Fruit fly (Drosophila melanogaster) whole organism, embryonic: ENCODE data around the gene Son.

Source experiments
- BtbVII ChIP-seq: fragments of 200-800 bp; sonication (Bioruptor generic); optimal IDR thresholded peaks from 3 replicates; lab custom pipeline; 2017; ENCODE audit warnings: missing biosample characterization, mild to moderate bottlenecking, missing genetic modification characterization
- CG10565 ChIP-seq: fragments of 200-800 bp; sonication (Bioruptor generic); optimal IDR thresholded peaks from 3 replicates; lab custom pipeline; 2016; ENCODE audit warnings: missing biosample characterization, mild to moderate bottlenecking, missing genetic modification characterization
- CG11085 ChIP-seq: fragments of 200-800 bp; sonication (Bioruptor generic); IDR thresholded peaks from 2 replicates; pipeline ENCODE4 v1.3.6; 2022; ENCODE audit warnings: missing biosample characterization, missing genetic modification characterization
- CG11695 ChIP-seq: fragments of 200-800 bp; sonication (Bioruptor generic); IDR thresholded peaks from 3 replicates; pipeline ENCODE4 v1.3.6; 2022; ENCODE audit warnings: missing biosample characterization, missing genetic modification characterization
- CG13123 ChIP-seq: fragments of 200-800 bp; sonication (Bioruptor generic); optimal IDR thresholded peaks from 2 replicates; lab custom pipeline; 2016; ENCODE audit warnings: missing biosample characterization, missing genetic modification characterization
- CG17328 ChIP-seq: fragments of 200-800 bp; sonication (Bioruptor generic); IDR thresholded peaks from 2 replicates; pipeline ENCODE4 v1.3.6; 2022; ENCODE audit warnings: missing biosample characterization, missing genetic modification characterization
- CG2875 ChIP-seq: fragments of 200-800 bp; sonication (Bioruptor generic); optimal IDR thresholded peaks from 2 replicates; lab custom pipeline; 2017; ENCODE audit warnings: missing biosample characterization, mild to moderate bottlenecking, missing genetic modification characterization, missing genetic modification reagents
- CG30020 ChIP-seq: fragments of 200-800 bp; optimal IDR thresholded peaks from 2 replicates; lab custom pipeline; 2019; ENCODE audit warnings: missing biosample characterization, mild to moderate bottlenecking, missing genetic modification characterization, moderate library complexity
- CG3065 ChIP-seq: fragments of 200-800 bp; sonication (Bioruptor generic); optimal IDR thresholded peaks from 2 replicates; lab custom pipeline; 2016; ENCODE audit warnings: missing biosample characterization, missing genetic modification characterization
- CG3838 ChIP-seq: fragments of 200-800 bp; sonication (Bioruptor generic); optimal IDR thresholded peaks from 3 replicates; lab custom pipeline; 2016; ENCODE audit warnings: missing biosample characterization, missing genetic modification characterization
- CG3847 ChIP-seq: fragments of 200-800 bp; sonication (Bioruptor generic); IDR thresholded peaks from 2 replicates; pipeline ENCODE4 v1.3.6; 2022; ENCODE audit warnings: missing biosample characterization, missing genetic modification characterization
- CG6791 ChIP-seq: fragments of 200-800 bp; sonication (Bioruptor generic); IDR thresholded peaks from 3 replicates; pipeline ENCODE4 v1.3.6; 2022; ENCODE audit warnings: missing biosample characterization, missing genetic modification characterization; ENCODE audit not compliant: partially characterized antibody
- CG7963 ChIP-seq: fragments of 200-800 bp; sonication (Bioruptor generic); IDR thresholded peaks from 3 replicates; pipeline ENCODE4 v1.3.6; 2022; ENCODE audit warnings: missing biosample characterization, missing genetic modification characterization; ENCODE audit not compliant: partially characterized antibody
- CG7987 ChIP-seq: fragments of 200-800 bp; sonication (Bioruptor generic); optimal IDR thresholded peaks from 2 replicates; lab custom pipeline; 2018; ENCODE audit warnings: missing biosample characterization, mild to moderate bottlenecking, missing genetic modification characterization, moderate library complexity
- CG8765 ChIP-seq: fragments of 200-800 bp; sonication (Bioruptor generic); IDR thresholded peaks from 2 replicates; pipeline ENCODE4 v1.3.6; 2022; ENCODE audit warnings: missing biosample characterization, missing genetic modification characterization
- E2f2 ChIP-seq: fragments of 200-800 bp; sonication (Bioruptor generic); IDR thresholded peaks from 2 replicates; pipeline ENCODE4 v1.3.6; 2022; ENCODE audit warnings: missing biosample characterization, missing genetic modification characterization
- HmgZ ChIP-seq: fragments of 200-800 bp; sonication (Bioruptor generic); optimal IDR thresholded peaks from 2 replicates; lab custom pipeline; 2018; ENCODE audit warnings: missing biosample characterization, mild to moderate bottlenecking, missing genetic modification characterization
- MBD-R2 ChIP-seq: fragments of 200-800 bp; sonication (Bioruptor generic); IDR thresholded peaks from 2 replicates; pipeline ENCODE4 v1.3.6; 2022; ENCODE audit warnings: missing biosample characterization, missing genetic modification characterization
- Mad ChIP-seq: fragments of 200-800 bp; sonication (Bioruptor generic); optimal IDR thresholded peaks from 2 replicates; lab custom pipeline; 2016; ENCODE audit warnings: missing biosample characterization, missing genetic modification characterization
- Nf-YB ChIP-seq: fragments of 200-800 bp; sonication (Bioruptor generic); optimal IDR thresholded peaks from 3 replicates; lab custom pipeline; 2019; ENCODE audit warnings: missing biosample characterization, mild to moderate bottlenecking, missing genetic modification characterization, moderate library complexity
- PHDP ChIP-seq: fragments of 200-800 bp; sonication (Bioruptor generic); optimal IDR thresholded peaks from 3 replicates; lab custom pipeline; 2018; ENCODE audit warnings: missing biosample characterization, mild to moderate bottlenecking, missing genetic modification characterization, moderate library complexity
- Pdp1 ChIP-seq, 2 experiments: fragments of 200-800 bp; sonication (Bioruptor generic); optimal IDR thresholded peaks; 3 replicates each; lab custom pipeline; 2016; ENCODE audit warnings: missing biosample characterization in 2 of 2, missing genetic modification characterization in 2 of 2, mild to moderate bottlenecking in 1 of 2, moderate library complexity in 1 of 2
- Ravus ChIP-seq: fragments of 200-800 bp; sonication (Bioruptor generic); IDR thresholded peaks from 2 replicates; pipeline ENCODE4 v1.3.6; 2022; ENCODE audit warnings: missing biosample characterization, missing genetic modification characterization
- Six4 ChIP-seq: fragments of 200-800 bp; sonication (Bioruptor generic); optimal IDR thresholded peaks from 2 replicates; lab custom pipeline; 2016; ENCODE audit warnings: missing biosample characterization, missing genetic modification characterization
- Sry-β ChIP-seq: fragments of 200-800 bp; sonication (Bioruptor generic); optimal IDR thresholded peaks from 2 replicates; lab custom pipeline; 2018; ENCODE audit warnings: missing biosample characterization, mild to moderate bottlenecking, missing genetic modification characterization, moderate library complexity
- Taf1 ChIP-seq: fragments of 200-800 bp; sonication (Bioruptor generic); IDR thresholded peaks from 2 replicates; pipeline ENCODE4 v1.3.6; 2022; ENCODE audit warnings: missing biosample characterization, missing genetic modification characterization
- ase ChIP-seq: fragments of 200-800 bp; sonication (Bioruptor generic); IDR thresholded peaks from 3 replicates; pipeline ENCODE4 v1.3.6; 2022; ENCODE audit warnings: missing biosample characterization, missing genetic modification characterization
- bcd ChIP-seq: fragments of 200-800 bp; sonication (Bioruptor generic); optimal IDR thresholded peaks from 2 replicates; lab custom pipeline; 2017; ENCODE audit warnings: missing biosample characterization, mild to moderate bottlenecking, missing genetic modification characterization
- chn ChIP-seq: fragments of 200-800 bp; sonication (Bioruptor generic); optimal IDR thresholded peaks from 2 replicates; lab custom pipeline; 2016; ENCODE audit warnings: missing biosample characterization, missing genetic modification characterization
- corto ChIP-seq: fragments of 200-800 bp; sonication (Bioruptor generic); optimal IDR thresholded peaks from 2 replicates; lab custom pipeline; 2016; ENCODE audit warnings: missing biosample characterization, mild to moderate bottlenecking, missing genetic modification characterization, moderate library complexity
- dpn ChIP-seq, 2 experiments: fragments of 200-800 bp; sonication (Bioruptor generic); optimal IDR thresholded peaks; 3 replicates each; lab custom pipeline; 2016; ENCODE audit warnings: missing biosample characterization in 2 of 2, missing genetic modification characterization in 2 of 2
- ftz-f1 ChIP-seq: fragments of 200-800 bp; sonication (Bioruptor generic); optimal IDR thresholded peaks from 2 replicates; lab custom pipeline; 2016; ENCODE audit warnings: missing biosample characterization, missing genetic modification characterization
- h ChIP-seq: fragments of >200 bp; optimal IDR thresholded peaks from 2 replicates; lab custom pipeline; 2017
- jigr1 ChIP-seq: fragments of 200-800 bp; sonication (Bioruptor generic); IDR thresholded peaks from 3 replicates; pipeline ENCODE4 v1.3.6; 2022; ENCODE audit warnings: missing biosample characterization, missing genetic modification characterization
- lmd ChIP-seq: fragments of 200-800 bp; sonication (Bioruptor generic); IDR thresholded peaks from 2 replicates; pipeline ENCODE4 v1.3.6; 2022; ENCODE audit warnings: missing biosample characterization, missing genetic modification characterization
- nom ChIP-seq: fragments of 200-800 bp; sonication (Bioruptor generic); optimal IDR thresholded peaks from 2 replicates; lab custom pipeline; 2017; ENCODE audit warnings: missing biosample characterization, missing genetic modification characterization, mild to moderate bottlenecking, moderate library complexity, missing genetic modification reagents
- oc ChIP-seq: fragments of 200-800 bp; sonication (Bioruptor generic); optimal IDR thresholded peaks from 2 replicates; lab custom pipeline; 2018; ENCODE audit warnings: missing biosample characterization, mild to moderate bottlenecking, missing genetic modification characterization, moderate library complexity
- row ChIP-seq: fragments of 200-800 bp; sonication (Bioruptor generic); IDR thresholded peaks from 3 replicates; pipeline ENCODE4 v1.3.6; 2022; ENCODE audit warnings: missing biosample characterization, missing genetic modification characterization
- sens ChIP-seq: fragments of 200-800 bp; sonication (Bioruptor generic); peaks from one replicate; lab custom pipeline; 2016; ENCODE audit warnings: missing biosample characterization, missing genetic modification characterization
- so ChIP-seq: fragments of 200-800 bp; sonication (Bioruptor generic); IDR thresholded peaks from 3 replicates; pipeline ENCODE4 v1.3.6; 2022; ENCODE audit warnings: missing biosample characterization, missing genetic modification characterization
- sug ChIP-seq: fragments of 200-800 bp; optimal IDR thresholded peaks from 2 replicates; lab custom pipeline; 2019; ENCODE audit warnings: missing biosample characterization, mild to moderate bottlenecking, missing genetic modification characterization, moderate library complexity
- ttk ChIP-seq: fragments of 200-800 bp; sonication (Bioruptor generic); IDR thresholded peaks from 2 replicates; pipeline ENCODE4 v2.1.2; 2022; ENCODE audit warnings: missing biosample characterization, missing genetic modification characterization
- wdn ChIP-seq: fragments of 200-800 bp; sonication (Bioruptor generic); IDR thresholded peaks from 2 replicates; pipeline ENCODE4 v1.3.6; 2022; ENCODE audit warnings: missing biosample characterization, missing genetic modification characterization
- zfh1 ChIP-seq: fragments of 200-800 bp; sonication (Bioruptor generic); IDR thresholded peaks from 3 replicates; pipeline ENCODE4 v1.3.6; 2022; ENCODE audit warnings: missing biosample characterization, missing genetic modification characterization

Son gene

DNA sequence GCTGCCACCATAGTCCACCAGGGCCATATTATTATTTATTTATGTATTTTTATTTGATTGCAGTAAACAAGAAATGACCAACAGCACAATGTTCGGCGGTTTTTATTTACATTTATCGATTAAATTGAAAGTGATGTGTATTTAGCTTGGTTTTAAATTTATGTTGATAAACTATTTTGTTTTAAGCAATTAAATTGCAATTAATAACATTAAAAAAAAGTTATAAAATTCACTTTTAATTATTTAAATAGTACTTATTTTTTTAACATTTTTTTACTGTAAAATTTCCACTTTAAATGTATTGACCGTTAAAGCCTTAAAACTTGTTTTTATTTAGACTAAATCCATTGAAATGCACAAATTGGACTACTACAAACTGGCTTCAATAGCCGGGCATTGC lies 7.7 kb upstream of the Son start, which contains the start of gene CG16790:
TSS of gene CG16790 (minus strand) at position 101 of the 400 bp plus-strand sequence.
- TF ChIP-seq MBD-R2 (0 out of 2 replicates have a peak, but pooled peaks have one; percentile 42), row (GFP tag; lab: Robert Waterston, UW) (peak; percentile 13; the same call in 1 of the 3 replicates), CG30020 (no peak), Sry-β (peak; percentile 54)

DNA sequence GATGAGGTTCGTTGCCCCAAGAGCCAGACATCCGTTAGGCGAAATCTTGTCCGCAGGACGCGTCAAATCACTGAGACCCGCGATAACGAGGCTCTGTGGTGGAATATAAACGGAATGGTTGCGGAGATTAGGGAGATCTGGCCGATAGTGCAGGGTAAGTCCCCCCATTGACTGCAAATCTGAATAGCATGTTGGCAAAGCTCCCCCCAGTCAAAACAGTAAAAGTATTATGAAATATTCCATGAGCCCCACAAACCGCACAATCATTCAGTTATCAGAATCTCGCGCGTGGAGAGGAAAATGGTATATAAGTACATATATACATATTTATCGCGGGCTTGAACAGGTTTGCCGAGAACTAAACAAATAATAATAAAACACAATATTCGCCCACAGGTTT lies 7.2 kb upstream of the Son start:
- TF ChIP-seq chn (GFP tag; lab: Kevin White, UChicago): no peak
- TF ChIP-seq PHDP (tag; lab: Kevin White, UChicago): no peak
- TF ChIP-seq CG6791 (GFP tag; lab: Robert Waterston, UW): 0 out of 3 replicates have a peak, but pooled peaks have one; percentile 33
- peak in 1 of 2 experiments; percentile 35 for TF ChIP-seq Pdp1 (GFP tag; optimal IDR thresholded peaks at IDR 0.05; lab: Kevin White, UChicago)
- no peak for TF ChIP-seq BtbVII (GFP tag; lab: Kevin White, UChicago)
- TF ChIP-seq sens (GFP tag; lab: Kevin White, UChicago): peak; percentile 24
- peak; percentile 27 for TF ChIP-seq sug (tag; lab: Kevin White, UChicago)
- no peak for TF ChIP-seq ttk (GFP tag; lab: Robert Waterston, UW)
- TF ChIP-seq, all 482 proteins: peak for 4

DNA sequence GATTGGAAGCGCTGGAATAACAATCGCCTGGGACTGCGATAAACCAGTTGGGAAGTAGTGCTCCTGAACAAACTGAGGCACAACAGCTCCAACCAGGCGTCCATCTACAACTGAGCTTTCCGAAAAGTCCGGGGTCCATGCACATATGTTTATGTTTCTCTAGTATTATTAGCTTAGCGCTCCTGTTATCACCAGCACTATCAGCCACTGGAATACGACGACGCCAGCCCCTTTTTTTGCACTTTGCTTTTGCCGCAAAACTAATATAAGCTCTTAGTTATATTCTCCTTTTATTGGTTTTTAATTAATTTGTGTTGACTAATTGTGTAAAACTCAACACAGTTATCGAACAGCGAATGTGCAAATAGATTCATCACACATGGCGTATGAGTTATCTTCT lies 6.3 kb upstream of the Son start, which contains the start of gene CG9396:
TSS of gene CG9396 (minus strand) at position 101 of the 400 bp plus-strand sequence.
- TF ChIP-seq sens (GFP tag; lab: Kevin White, UChicago): peak; percentile 19
- TF ChIP-seq CG11085 (GFP tag; lab: Robert Waterston, UW): no peak

DNA sequence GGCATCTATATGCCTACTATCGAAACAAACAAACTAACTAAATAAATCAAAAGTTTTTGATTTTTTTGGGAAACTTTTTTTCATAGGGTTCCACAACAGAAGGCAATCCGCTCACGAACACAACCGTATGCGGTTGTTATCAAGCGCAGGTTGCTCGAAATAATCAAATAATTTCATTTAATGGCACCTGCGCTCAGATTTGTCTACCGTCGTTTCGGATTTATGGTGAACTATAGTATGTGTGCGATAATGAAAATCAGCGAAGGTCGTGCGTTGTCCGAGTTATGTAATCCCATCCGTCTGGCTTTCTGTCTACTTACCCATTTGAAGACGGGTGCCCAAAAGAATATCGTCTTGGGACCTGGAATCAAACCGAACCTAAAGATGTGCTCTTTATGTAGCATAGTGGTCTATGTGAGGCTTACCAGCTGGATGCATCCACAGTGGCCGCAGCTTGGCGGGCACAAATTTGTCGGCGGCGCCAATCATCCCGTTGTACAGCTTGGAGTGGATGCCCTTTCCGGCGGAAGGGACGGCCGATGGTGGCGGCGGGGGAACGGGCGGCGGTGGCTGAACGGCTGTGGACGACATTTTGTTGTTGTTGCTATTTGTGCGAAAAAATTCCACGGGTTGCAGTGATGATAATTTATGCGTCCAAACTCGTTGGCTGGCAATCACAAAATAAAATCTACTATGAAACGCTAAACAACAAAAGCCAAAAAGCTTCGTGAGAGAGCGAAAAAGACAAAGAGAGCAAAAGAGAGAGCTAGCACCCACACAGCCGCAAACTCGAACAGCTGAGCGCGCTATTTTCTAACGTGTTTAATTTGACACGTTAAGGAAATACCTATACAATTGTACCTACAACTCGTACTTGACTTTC lies 4.7 kb upstream of the Son start:
- no peak; the same call in 1 of the 2 replicates for TF ChIP-seq lmd (GFP tag; lab: Robert Waterston, UW)
- TF ChIP-seq CG7987 (GFP tag; lab: Kevin White, UChicago): peak; percentile 47
- TF ChIP-seq CG2875 (GFP tag; lab: Kevin White, UChicago): no peak
- no peak for TF ChIP-seq CG7963 (GFP tag; lab: Robert Waterston, UW)
- no peak for TF ChIP-seq Six4 (GFP tag; lab: Kevin White, UChicago)
- TF ChIP-seq E2f2 (GFP tag; lab: Robert Waterston, UW): no peak
- TF ChIP-seq CG10565 (GFP tag; lab: Kevin White, UChicago): no peak
- no peak for TF ChIP-seq wdn (GFP tag; lab: Robert Waterston, UW)
- TF ChIP-seq jigr1 (GFP tag; lab: Robert Waterston, UW): no peak
- no peak for TF ChIP-seq Mad (GFP tag; lab: Kevin White, UChicago)
- no peak for TF ChIP-seq Ravus (GFP tag; lab: Robert Waterston, UW)
- TF ChIP-seq CG11695: no peak
- TF ChIP-seq nom: no peak
- no peak for TF ChIP-seq Taf1 (GFP tag; lab: Robert Waterston, UW)
- no peak for TF ChIP-seq CG3838 (GFP tag; lab: Kevin White, UChicago)
- TF ChIP-seq dpn (GFP tag; optimal IDR thresholded peaks at IDR 0.05; lab: Kevin White, UChicago): no peak
- TF ChIP-seq PHDP (tag; lab: Kevin White, UChicago): no peak
- TF ChIP-seq so: no peak
- no peak for TF ChIP-seq CG13123 (GFP tag; lab: Kevin White, UChicago)
- no peak for TF ChIP-seq ftz-f1 (GFP tag; lab: Kevin White, UChicago)
- TF ChIP-seq oc (tag; lab: Kevin White, UChicago): no peak
- TF ChIP-seq HmgZ (tag; lab: Kevin White, UChicago): peak; percentile 33
- no peak for TF ChIP-seq ase (GFP tag; lab: Robert Waterston, UW)
- no peak for TF ChIP-seq CG8765 (GFP tag; lab: Robert Waterston, UW)
- TF ChIP-seq corto: no peak
- no peak for TF ChIP-seq CG3065 (GFP tag; lab: Kevin White, UChicago)
- TF ChIP-seq CG3847: no peak
- TF ChIP-seq CG17328 (GFP tag; lab: Robert Waterston, UW): 0 out of 2 replicates have a peak, but pooled peaks have one; percentile 23
- no peak for TF ChIP-seq bcd (GFP tag; lab: Kevin White, UChicago)
- no peak; the same call in 2 of the 3 replicates for TF ChIP-seq zfh1 (GFP tag; lab: Robert Waterston, UW)
- TF ChIP-seq h (lab: Kevin White, UChicago): no peak
- TF ChIP-seq Nf-YB: no peak
